Fruit fly (Drosophila melanogaster) whole organism: ENCODE measurements around the gene kirre.
A peak's percentile ranks its signal among the peaks of the same experiment; 100 is the strongest.

Source experiments
- CG8478 ChIP-seq: fragments of >200 bp; optimal IDR thresholded peaks from 2 replicates; lab custom pipeline; 2018; ENCODE audit warnings: inconsistent platforms
- Dll ChIP-seq: fragments of >200 bp; optimal IDR thresholded peaks from 2 replicates; lab custom pipeline; 2017
- EcR ChIP-seq, 2 experiments: fragments of >200 bp; optimal IDR thresholded peaks; 2 replicates each; lab custom pipeline; 2017; ENCODE audit warnings: missing biosample characterization in 2 of 2, missing genetic modification characterization in 2 of 2, missing genetic modification reagents in 2 of 2
- pan ChIP-seq: fragments of >200 bp; optimal IDR thresholded peaks from 2 replicates; lab custom pipeline; 2017
- psq ChIP-seq: fragments of >200 bp; optimal IDR thresholded peaks from 2 replicates; lab custom pipeline; 2017
- usp ChIP-seq: fragments of >200 bp; optimal IDR thresholded peaks from 2 replicates; lab custom pipeline; 2017; ENCODE audit warnings: missing biosample characterization, missing genetic modification characterization, mixed read lengths

The kirre gene

dm6 chrX:2993098-2993773 is 253.1 kb downstream of the kirre start:
- TF ChIP-seq CG8478 (lab: Kevin White, UChicago) = no peak
- no peak for TF ChIP-seq Dll
- TF ChIP-seq psq = no peak
- no peak for TF ChIP-seq EcR (GFP tag; optimal IDR thresholded peaks at IDR 0.05; lab: Kevin White, UChicago)

- TF ChIP-seq usp = no peak
- no peak for TF ChIP-seq EcR (GFP tag; optimal IDR thresholded peaks at IDR 0.05; lab: Kevin White, UChicago)
- no peak for TF ChIP-seq pan (lab: Kevin White, UChicago)
- no peak for TF ChIP-seq psq
- TF ChIP-seq Dll = no peak
- no peak for TF ChIP-seq CG8478 (lab: Kevin White, UChicago)
Observed at dm6 chrX:3002148-3002547, 262.0 kb downstream of the kirre start.

DNA sequence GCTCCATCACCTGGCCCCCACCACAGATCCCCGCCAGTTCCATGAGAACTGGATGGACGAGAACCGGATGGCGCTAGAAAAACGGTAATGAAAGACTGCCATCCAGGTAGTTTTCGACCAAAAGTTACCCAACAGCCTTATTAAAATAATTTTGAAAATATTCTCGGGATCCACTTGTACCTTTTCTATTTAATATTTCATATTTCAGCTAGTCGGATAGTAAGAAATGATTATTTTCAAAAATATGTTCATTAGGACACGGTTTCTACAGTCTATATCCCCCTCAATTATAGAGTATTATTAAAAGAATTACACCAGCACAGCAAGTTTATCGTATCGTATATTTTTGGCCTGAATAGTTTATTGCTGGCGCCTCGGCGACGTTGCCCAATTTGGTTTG is 265.6 kb downstream of the kirre start:
- TF ChIP-seq Dll (no peak), pan (lab: Kevin White, UChicago) (no peak), CG8478 (lab: Kevin White, UChicago) (no peak), usp (no peak), EcR (GFP tag; optimal IDR thresholded peaks at IDR 0.05; lab: Kevin White, UChicago) (no peak), psq (no peak)

dm6 chrX:3007770-3008169 is 267.6 kb downstream of the kirre start:
- TF ChIP-seq EcR (GFP tag; optimal IDR thresholded peaks at IDR 0.05; lab: Kevin White, UChicago) (no peak), usp (no peak), psq (no peak), Dll (no peak), CG8478 (lab: Kevin White, UChicago) (no peak), pan (lab: Kevin White, UChicago) (no peak)

- TF ChIP-seq usp = no peak
- TF ChIP-seq Dll = no peak
- TF ChIP-seq pan (lab: Kevin White, UChicago) = no peak
- TF ChIP-seq psq = no peak
- TF ChIP-seq EcR (GFP tag; optimal IDR thresholded peaks at IDR 0.05; lab: Kevin White, UChicago) = no peak
- TF ChIP-seq CG8478 (lab: Kevin White, UChicago) = no peak
Observed at dm6 chrX:3009986-3010385, 269.8 kb downstream of the kirre start.

DNA sequence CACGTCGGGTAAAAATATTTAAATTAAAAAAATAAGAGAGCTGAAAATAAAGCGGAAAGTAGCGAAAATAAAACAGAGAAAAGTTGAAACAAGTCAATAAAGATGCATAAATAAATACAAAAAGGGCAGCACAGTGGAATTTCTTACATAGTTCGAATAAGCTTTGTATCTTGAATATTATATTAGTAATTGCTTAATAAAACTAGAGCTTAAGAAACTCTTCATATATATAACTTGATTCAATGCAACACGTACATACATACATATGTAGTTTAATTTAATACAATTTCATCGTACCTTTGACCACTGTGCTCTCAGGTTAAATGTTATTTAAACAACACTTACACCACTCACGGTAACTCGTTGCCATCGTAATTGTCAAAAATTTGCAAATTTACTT is 271.9 kb downstream of the kirre start:
- no peak for TF ChIP-seq EcR (GFP tag; optimal IDR thresholded peaks at IDR 0.05; lab: Kevin White, UChicago)
- TF ChIP-seq CG8478 (lab: Kevin White, UChicago) = no peak
- no peak for TF ChIP-seq usp
- no peak for TF ChIP-seq psq
- no peak for TF ChIP-seq Dll
- TF ChIP-seq pan (lab: Kevin White, UChicago) = no peak

- no peak for TF ChIP-seq EcR (GFP tag; optimal IDR thresholded peaks at IDR 0.05; lab: Kevin White, UChicago)
- no peak for TF ChIP-seq usp
- no peak for TF ChIP-seq CG8478 (lab: Kevin White, UChicago)
- no peak for TF ChIP-seq pan (lab: Kevin White, UChicago)
- no peak for TF ChIP-seq Dll
- TF ChIP-seq psq = no peak
Observed at dm6 chrX:3013276-3013675, 273.1 kb downstream of the kirre start.

dm6 chrX:3016462-3016861 is 276.3 kb downstream of the kirre start:
- no peak for TF ChIP-seq CG8478 (lab: Kevin White, UChicago)
- TF ChIP-seq Dll = no peak

DNA sequence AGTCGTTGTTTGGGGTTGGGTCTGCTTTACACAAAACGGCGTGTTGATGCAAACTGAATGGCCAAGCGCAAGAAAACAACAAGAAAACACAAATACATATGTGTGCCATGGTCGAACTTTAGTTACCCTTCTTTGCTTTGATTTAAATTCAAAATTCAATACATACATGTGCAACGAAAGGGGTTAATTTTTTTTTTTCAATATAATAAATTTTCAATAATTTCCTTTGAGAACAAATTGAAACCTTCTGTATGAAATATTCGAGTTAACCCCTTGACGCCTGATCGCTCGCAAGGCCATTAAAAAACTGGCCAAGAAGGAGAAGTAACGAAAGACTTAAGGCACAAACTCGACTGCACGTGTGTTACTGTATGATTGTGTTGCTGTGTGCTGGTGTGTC is 278.5 kb downstream of the kirre start:
- TF ChIP-seq Dll (no peak), CG8478 (lab: Kevin White, UChicago) (no peak), EcR (GFP tag; optimal IDR thresholded peaks at IDR 0.05; lab: Kevin White, UChicago) (no peak), psq (no peak), pan (lab: Kevin White, UChicago) (no peak), usp (no peak)

DNA sequence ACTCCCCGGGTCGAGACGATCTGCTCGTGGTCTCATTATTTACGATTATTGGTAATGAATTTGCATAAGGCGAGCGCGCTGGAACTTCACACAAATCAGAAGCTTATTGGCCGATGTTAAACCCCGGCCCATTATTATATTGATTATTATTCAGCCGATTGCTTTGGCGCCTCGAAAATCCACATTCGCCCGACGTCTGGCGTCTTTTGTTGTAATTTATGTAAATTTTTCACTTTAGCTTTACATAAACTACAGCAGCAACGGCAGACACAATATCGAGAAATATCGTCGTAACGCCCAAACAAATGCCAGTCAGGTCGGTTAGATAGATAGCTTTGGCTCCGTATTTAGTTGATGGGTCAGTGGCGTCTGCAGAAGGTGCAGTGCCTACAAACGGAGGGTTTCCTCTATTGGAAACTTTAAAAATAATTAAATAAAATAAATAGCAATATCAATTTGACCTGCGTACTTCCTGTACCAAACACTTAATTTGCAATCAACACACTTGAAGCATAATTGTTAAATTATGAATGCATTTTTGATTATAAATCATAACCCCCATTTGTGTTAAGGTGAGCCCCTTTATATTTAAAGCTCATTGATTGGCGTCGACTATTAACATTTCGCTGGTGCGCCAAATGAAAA is 279.3 kb downstream of the kirre start:
- TF ChIP-seq usp (no peak), EcR (GFP tag; optimal IDR thresholded peaks at IDR 0.05; lab: Kevin White, UChicago) (no peak)

dm6 chrX:3021542-3021941 is 281.4 kb downstream of the kirre start:
- TF ChIP-seq psq (no peak), usp (no peak), pan (lab: Kevin White, UChicago) (no peak), CG8478 (lab: Kevin White, UChicago) (no peak), EcR (GFP tag; optimal IDR thresholded peaks at IDR 0.05; lab: Kevin White, UChicago) (no peak), Dll (no peak)

- TF ChIP-seq pan (lab: Kevin White, UChicago) (no peak), EcR (GFP tag; optimal IDR thresholded peaks at IDR 0.05; lab: Kevin White, UChicago) (no peak), Dll (no peak), usp (no peak), CG8478 (lab: Kevin White, UChicago) (no peak), psq (no peak)
Observed at dm6 chrX:3022464-3022863, 282.3 kb downstream of the kirre start.

DNA sequence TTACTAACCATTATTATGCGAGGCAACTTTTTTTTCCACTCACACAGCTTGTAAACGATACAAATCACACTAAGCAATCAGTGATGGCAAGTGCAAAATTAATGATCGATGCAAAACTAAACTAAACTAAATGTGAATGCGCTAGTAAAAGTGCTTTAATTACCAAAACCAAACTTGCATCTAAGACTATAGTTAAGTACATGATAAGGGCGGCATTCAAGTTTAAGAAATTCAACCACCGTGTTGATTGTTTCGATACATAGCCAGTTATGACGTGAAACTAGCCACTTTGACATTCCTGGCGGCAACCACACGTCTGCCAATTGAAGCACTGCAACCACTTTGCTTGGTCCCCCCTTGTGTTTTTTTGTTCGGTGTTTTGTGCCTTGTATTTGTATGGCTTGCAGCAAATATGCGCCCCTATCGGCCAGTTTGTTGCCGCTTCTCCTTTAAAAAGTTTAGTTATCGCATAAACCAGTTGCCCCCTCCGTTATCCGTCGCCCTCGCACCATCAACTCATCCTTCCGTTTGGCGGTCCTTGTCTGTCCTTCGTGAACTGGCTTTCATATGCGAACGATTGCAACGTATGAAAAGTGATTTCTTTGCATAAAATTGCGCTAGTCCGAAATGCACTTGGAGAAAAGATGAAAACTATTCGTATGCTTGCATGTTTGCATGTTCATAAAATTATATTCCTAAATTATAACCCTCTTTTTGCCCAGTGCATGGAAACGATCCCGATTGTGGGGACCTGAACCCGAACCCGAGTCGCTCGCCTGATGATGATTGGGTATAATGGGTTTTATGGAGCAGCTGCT is 284.4 kb downstream of the kirre start:
- TF ChIP-seq usp (no peak), Dll (peak; percentile 25)
